Worm (Caenorhabditis elegans) whole organism, mixed stage, embryonic: ENCODE results near the gene T25E4.2.
A peak's percentile ranks its signal among the peaks of the same experiment; 100 is the strongest.

Experiments used
- M03D4.4 ChIP-seq: sonication (generic microtip); optimal IDR thresholded peaks from 2 replicates; lab custom pipeline; 2017; ENCODE audit warnings: mild to moderate bottlenecking, missing genetic modification characterization, missing compliant biosample characterization
- bed-3 ChIP-seq: fragments of 200-800 bp; sonication (Bioruptor generic); optimal IDR thresholded peaks from 3 replicates; lab custom pipeline; 2018; ENCODE audit warnings: mild to moderate bottlenecking, missing genetic modification characterization, moderate library complexity, missing compliant biosample characterization
- blmp-1 ChIP-seq: fragments of 150-350 bp; optimal IDR thresholded peaks from 2 replicates; lab custom pipeline; 2014; ENCODE audit warnings: missing biosample characterization, missing genetic modification characterization
- ceh-39 ChIP-seq: fragments of 150-350 bp; optimal IDR thresholded peaks from 2 replicates; lab custom pipeline; 2014; ENCODE audit warnings: missing biosample characterization, missing genetic modification characterization
- ceh-43 ChIP-seq: fragments of 200-800 bp; sonication (Bioruptor generic); optimal IDR thresholded peaks from 2 replicates; lab custom pipeline; 2018; ENCODE audit warnings: mild to moderate bottlenecking, missing genetic modification characterization, moderate library complexity, missing compliant biosample characterization
- ceh-83 ChIP-seq: fragments of 200-800 bp; sonication (Bioruptor generic); optimal IDR thresholded peaks from 2 replicates; lab custom pipeline; 2018; ENCODE audit warnings: mild to moderate bottlenecking, missing genetic modification characterization, missing compliant biosample characterization
- ces-1 ChIP-seq: fragments of 150-350 bp; optimal IDR thresholded peaks from 2 replicates; lab custom pipeline; 2014; ENCODE audit warnings: missing biosample characterization, missing genetic modification reagents, missing genetic modification characterization
- cnd-1 ChIP-seq: fragments of 200-800 bp; sonication (Bioruptor generic); optimal IDR thresholded peaks from 2 replicates; lab custom pipeline; 2018; ENCODE audit warnings: mild to moderate bottlenecking, missing genetic modification characterization, missing compliant biosample characterization
- drap-1 ChIP-seq: fragments of 200-800 bp; sonication (Bioruptor generic); optimal IDR thresholded peaks from 3 replicates; lab custom pipeline; 2018; ENCODE audit warnings: mild to moderate bottlenecking, missing genetic modification characterization, missing compliant biosample characterization
- elt-1 ChIP-seq: sonication (generic microtip); optimal IDR thresholded peaks from 2 replicates; lab custom pipeline; 2017; ENCODE audit warnings: missing genetic modification characterization, mild to moderate bottlenecking, missing compliant biosample characterization, antibody characterized with exemption, moderate library complexity, borderline replicate concordance; ENCODE audit not compliant: insufficient read depth
- elt-3 ChIP-seq: fragments of 150-350 bp; optimal IDR thresholded peaks from 2 replicates; lab custom pipeline; 2014; ENCODE audit warnings: missing biosample characterization, missing genetic modification characterization
- flh-1 ChIP-seq: fragments of 200-800 bp; sonication (Bioruptor generic); optimal IDR thresholded peaks from 2 replicates; lab custom pipeline; 2018; ENCODE audit warnings: mild to moderate bottlenecking, missing genetic modification characterization, moderate library complexity, missing compliant biosample characterization
- ham-2 ChIP-seq: fragments of 200-800 bp; sonication (Bioruptor generic); optimal IDR thresholded peaks from 2 replicates; lab custom pipeline; 2018; ENCODE audit warnings: mild to moderate bottlenecking, missing genetic modification characterization, missing compliant biosample characterization
- hlh-1 ChIP-seq: fragments of 150-350 bp; optimal IDR thresholded peaks from 2 replicates; lab custom pipeline; 2014; ENCODE audit warnings: missing biosample characterization, missing genetic modification reagents, missing genetic modification characterization
- lin-13 ChIP-seq: fragments of 150-350 bp; optimal IDR thresholded peaks from 2 replicates; lab custom pipeline; 2014; ENCODE audit warnings: missing biosample characterization, missing genetic modification characterization
- lin-32 ChIP-seq: fragments of 200-800 bp; sonication (Bioruptor generic); optimal IDR thresholded peaks from 2 replicates; lab custom pipeline; 2018; ENCODE audit warnings: mild to moderate bottlenecking, missing genetic modification characterization, missing compliant biosample characterization
- lsy-2 ChIP-seq: fragments of 150-350 bp; optimal IDR thresholded peaks from 2 replicates; lab custom pipeline; 2014; ENCODE audit warnings: missing biosample characterization, missing genetic modification characterization
- mab-5 ChIP-seq: fragments of 150-350 bp; optimal IDR thresholded peaks from 2 replicates; lab custom pipeline; 2014; ENCODE audit warnings: missing biosample characterization, missing genetic modification characterization
- mep-1 ChIP-seq: fragments of 150-350 bp; optimal IDR thresholded peaks from 2 replicates; lab custom pipeline; 2017; ENCODE audit warnings: missing biosample characterization, missing genetic modification reagents, missing genetic modification characterization, inconsistent platforms
- mls-2 ChIP-seq: sonication (generic microtip); optimal IDR thresholded peaks from 2 replicates; lab custom pipeline; 2016; ENCODE audit warnings: mild to moderate bottlenecking, missing genetic modification characterization, moderate library complexity, missing compliant biosample characterization
- nhr-12 ChIP-seq: fragments of 150-350 bp; optimal IDR thresholded peaks from 2 replicates; lab custom pipeline; 2014; ENCODE audit warnings: missing biosample characterization, missing genetic modification characterization
- nhr-2 ChIP-seq: fragments of 150-350 bp; optimal IDR thresholded peaks from 2 replicates; lab custom pipeline; 2014; ENCODE audit warnings: missing biosample characterization, missing genetic modification characterization
- nhr-237 ChIP-seq: fragments of 150-350 bp; optimal IDR thresholded peaks from 2 replicates; lab custom pipeline; 2014; ENCODE audit warnings: missing biosample characterization, missing genetic modification characterization
- nhr-28 ChIP-seq: fragments of 150-350 bp; optimal IDR thresholded peaks from 2 replicates; lab custom pipeline; 2014; ENCODE audit warnings: missing biosample characterization, missing genetic modification characterization
- nhr-76 ChIP-seq: sonication (generic microtip); optimal IDR thresholded peaks from 2 replicates; lab custom pipeline; 2017; ENCODE audit warnings: missing biosample characterization, missing genetic modification characterization
- pha-4 ChIP-seq: fragments of 150-350 bp; optimal IDR thresholded peaks from 2 replicates; lab custom pipeline; 2018; ENCODE audit warnings: missing biosample characterization, missing genetic modification reagents, missing genetic modification characterization
- sem-2 ChIP-seq: fragments of 200-800 bp; sonication (Bioruptor generic); optimal IDR thresholded peaks from 2 replicates; lab custom pipeline; 2018; ENCODE audit warnings: mild to moderate bottlenecking, missing genetic modification characterization, missing compliant biosample characterization
- snpc-4 ChIP-seq: fragments of 150-350 bp; optimal IDR thresholded peaks from 2 replicates; lab custom pipeline; 2014; ENCODE audit warnings: missing biosample characterization, missing genetic modification characterization
- sptf-1 ChIP-seq: sonication (generic microtip); optimal IDR thresholded peaks from 2 replicates; lab custom pipeline; 2017; ENCODE audit warnings: mild to moderate bottlenecking, missing genetic modification characterization, moderate library complexity, missing compliant biosample characterization
- tbx-8 ChIP-seq: fragments of 200-800 bp; sonication (Bioruptor generic); optimal IDR thresholded peaks from 2 replicates; lab custom pipeline; 2018; ENCODE audit warnings: mild to moderate bottlenecking, missing genetic modification characterization, moderate library complexity, missing compliant biosample characterization
- unc-120 ChIP-seq: sonication (generic microtip); optimal IDR thresholded peaks from 2 replicates; lab custom pipeline; 2017; ENCODE audit warnings: missing genetic modification characterization, missing compliant biosample characterization; ENCODE audit not compliant: poor library complexity, severe bottlenecking
- unc-39 ChIP-seq: fragments of 150-350 bp; optimal IDR thresholded peaks from 2 replicates; lab custom pipeline; 2014; ENCODE audit warnings: missing biosample characterization, missing genetic modification characterization
- unc-62 ChIP-seq: fragments of 150-350 bp; optimal IDR thresholded peaks from 2 replicates; lab custom pipeline; 2014; ENCODE audit warnings: missing biosample characterization, missing genetic modification reagents, missing genetic modification characterization
- zip-8 ChIP-seq: fragments of 150-350 bp; optimal IDR thresholded peaks from 2 replicates; lab custom pipeline; 2014; ENCODE audit warnings: missing biosample characterization, missing genetic modification characterization
- ztf-11 ChIP-seq: fragments of 150-350 bp; optimal IDR thresholded peaks from 2 replicates; lab custom pipeline; 2014; ENCODE audit warnings: missing biosample characterization, missing genetic modification characterization

Gene T25E4.2

DNA sequence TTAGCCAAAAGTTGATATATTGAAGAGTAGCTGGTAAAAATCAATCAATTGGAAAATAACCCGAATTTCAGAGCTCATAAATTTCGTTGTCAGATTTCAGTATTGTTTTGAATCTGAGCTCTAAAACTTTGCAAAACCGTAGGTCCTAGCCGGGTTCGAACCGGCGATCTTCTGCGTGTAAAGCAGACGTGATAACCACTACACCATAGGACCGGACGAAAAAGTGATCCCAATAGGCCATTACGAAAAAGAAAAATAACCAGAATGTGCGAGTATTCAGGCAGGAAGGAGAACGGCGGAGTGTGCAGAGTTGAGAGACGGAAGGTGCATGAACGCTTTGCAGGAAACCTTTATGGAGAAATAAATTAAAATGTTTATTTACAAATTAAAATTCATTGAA, 5.1 kb downstream of the T25E4.2 start:
- TF ChIP-seq unc-39 (tag; lab: Kevin White, UChicago) (no peak), sptf-1 (tag; lab: Kevin White, UChicago) (peak; percentile 68), tbx-8 (GFP tag; lab: Kevin White, UChicago) (no peak), drap-1 (GFP tag; lab: Kevin White, UChicago) (peak; percentile 58), ces-1 (GFP tag; lab: Kevin White, UChicago) (no peak), ceh-83 (GFP tag; lab: Kevin White, UChicago) (peak; percentile 75), pha-4 (tag; lab: Kevin White, UChicago) (no peak), nhr-28 (tag; lab: Kevin White, UChicago) (no peak), nhr-237 (no peak), elt-1 (no peak), lsy-2 (tag; lab: Kevin White, UChicago) (no peak), ztf-11 (tag; lab: Kevin White, UChicago) (no peak), lin-13 (no peak), unc-62 (GFP tag; lab: Kevin White, UChicago) (no peak), flh-1 (GFP tag; lab: Kevin White, UChicago) (peak; percentile 19), ham-2 (peak; percentile 50), M03D4.4 (tag; lab: Kevin White, UChicago) (peak; percentile 70), blmp-1 (no peak), bed-3 (no peak), mab-5 (tag; lab: Kevin White, UChicago) (no peak), sem-2 (GFP tag; lab: Kevin White, UChicago) (peak; percentile 21), snpc-4 (no peak), nhr-12 (tag; lab: Kevin White, UChicago) (no peak), mls-2 (tag; lab: Kevin White, UChicago) (no peak), unc-120 (tag; lab: Kevin White, UChicago) (peak; percentile 24), nhr-76 (tag; lab: Kevin White, UChicago) (no peak), elt-3 (tag; lab: Kevin White, UChicago) (no peak), nhr-2 (no peak), mep-1 (no peak), zip-8 (tag; lab: Kevin White, UChicago) (no peak), ceh-39 (tag; lab: Kevin White, UChicago) (no peak), cnd-1 (tag; lab: Kevin White, UChicago) (peak; percentile 48), lin-32 (GFP tag; lab: Kevin White, UChicago) (peak; percentile 28), hlh-1 (tag; lab: Kevin White, UChicago) (no peak), ceh-43 (GFP tag; lab: Kevin White, UChicago) (no peak)
- TF ChIP-seq, all 35 proteins: peak for 10

DNA sequence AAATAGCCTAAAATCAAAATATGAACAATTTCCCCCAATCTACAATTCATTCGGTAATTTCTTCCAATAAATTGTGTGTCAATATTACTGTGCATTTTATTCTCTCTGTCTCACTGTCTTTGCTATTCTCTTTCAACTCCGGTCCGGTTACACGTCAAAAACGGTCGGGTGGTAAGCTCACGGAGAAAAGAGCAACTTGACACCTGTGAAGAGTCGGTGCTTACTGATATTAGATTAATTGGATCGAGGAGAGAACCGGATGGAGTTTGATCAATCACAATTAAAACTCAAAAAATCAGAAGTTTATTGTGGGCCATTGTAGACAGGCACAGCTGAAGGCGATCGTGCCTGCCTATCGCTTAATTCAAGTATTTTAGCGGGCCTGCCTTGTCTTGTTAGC, 7.3 kb downstream of the T25E4.2 start:
- TF ChIP-seq ceh-39 (tag; lab: Kevin White, UChicago) (no peak), sem-2 (GFP tag; lab: Kevin White, UChicago) (no peak), ztf-11 (tag; lab: Kevin White, UChicago) (no peak), nhr-76 (tag; lab: Kevin White, UChicago) (no peak), sptf-1 (tag; lab: Kevin White, UChicago) (no peak), flh-1 (GFP tag; lab: Kevin White, UChicago) (no peak), lsy-2 (tag; lab: Kevin White, UChicago) (no peak), nhr-2 (no peak), mab-5 (tag; lab: Kevin White, UChicago) (no peak), ceh-43 (GFP tag; lab: Kevin White, UChicago) (no peak), mls-2 (tag; lab: Kevin White, UChicago) (no peak), bed-3 (no peak)

DNA sequence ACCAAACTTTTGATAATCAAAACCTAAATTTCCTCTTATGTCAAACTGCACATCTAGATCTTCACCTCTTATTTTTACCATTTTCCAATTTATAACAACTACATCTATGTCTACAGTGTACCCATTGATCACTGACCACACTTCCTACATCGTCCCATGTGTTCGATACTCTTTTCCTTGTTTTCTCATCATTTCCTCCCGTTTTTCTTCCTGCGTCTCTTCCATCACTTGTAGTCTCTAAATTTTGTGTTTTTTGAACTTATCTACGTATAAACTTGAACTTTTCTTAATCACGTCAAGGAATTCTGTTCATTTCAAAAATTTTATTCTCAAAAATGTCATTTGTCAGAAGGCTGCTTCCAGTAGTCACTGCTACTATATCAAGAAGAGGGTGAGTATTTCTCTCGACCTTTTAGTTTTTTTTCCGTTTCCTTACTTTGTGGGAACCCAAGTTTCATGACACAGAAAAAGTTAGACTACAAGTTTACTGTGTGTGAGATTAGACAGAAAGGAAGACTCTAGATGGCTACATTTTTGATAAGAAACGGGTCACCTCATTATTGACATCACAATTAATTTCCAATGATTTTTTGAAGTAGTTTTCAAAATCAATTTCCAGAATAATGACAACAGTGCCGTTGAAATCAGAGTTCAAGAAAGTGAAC, 10.0 kb downstream of the T25E4.2 start:
- TF ChIP-seq nhr-12 (tag; lab: Kevin White, UChicago) (no peak), nhr-76 (tag; lab: Kevin White, UChicago) (no peak), ztf-11 (tag; lab: Kevin White, UChicago) (no peak), mab-5 (tag; lab: Kevin White, UChicago) (no peak)
